Worm (Caenorhabditis elegans) whole organism, L4 larva: Measurements from ENCODE around the gene lpr-6.

Source experiments
- D1046.2 ChIP-seq: fragments of 200-800 bp; sonication (Bioruptor generic); IDR thresholded peaks from 2 replicates; pipeline ENCODE4 v1.3.6; 2022; ENCODE audit warnings: missing genetic modification characterization, missing compliant biosample characterization
- F44E2.7 ChIP-seq: fragments of 200-800 bp; sonication (Bioruptor generic); IDR thresholded peaks from 2 replicates; pipeline ENCODE4 v2.1.2; 2022; ENCODE audit warnings: missing genetic modification characterization, missing compliant biosample characterization
- T26A8.4 ChIP-seq: fragments of 200-800 bp; sonication (Bioruptor generic); IDR thresholded peaks from 2 replicates; pipeline ENCODE4 v1.3.6; 2022; ENCODE audit warnings: missing genetic modification characterization, missing compliant biosample characterization
- Y105C5A.15 ChIP-seq: fragments of 200-800 bp; sonication (Bioruptor generic); IDR thresholded peaks from 2 replicates; pipeline ENCODE4 v1.3.6; 2022; ENCODE audit warnings: missing genetic modification characterization, missing compliant biosample characterization
- ZK546.5 ChIP-seq, 2 experiments: sonication (generic microtip); optimal IDR thresholded peaks; 2 replicates each; lab custom pipeline; 2017; ENCODE audit warnings: missing biosample characterization in 2 of 2, missing genetic modification characterization in 2 of 2
- aha-1 ChIP-seq: fragments of 150-350 bp; peaks from one replicate; lab custom pipeline; 2014; ENCODE audit warnings: missing biosample characterization, missing genetic modification characterization
- ces-1 ChIP-seq: fragments of 150-350 bp; sonication (generic microtip); optimal IDR thresholded peaks from 4 replicates; lab custom pipeline; 2014; ENCODE audit warnings: missing biosample characterization, missing genetic modification reagents, missing genetic modification characterization
- daf-16 ChIP-seq, 3 experiments: sonication (generic microtip); optimal IDR thresholded peaks; 2 replicates each; lab custom pipeline; 2016 to 2017; ENCODE audit warnings: missing genetic modification characterization in 3 of 3, missing genetic modification reagents in 3 of 3, mild to moderate bottlenecking in 2 of 3, missing compliant biosample characterization in 2 of 3, missing biosample characterization in 1 of 3, moderate library complexity in 1 of 3
- daf-8 ChIP-seq: fragments of 200-800 bp; sonication (Bioruptor generic); IDR thresholded peaks from 2 replicates; pipeline ENCODE4 v1.3.6; 2022; ENCODE audit warnings: missing genetic modification characterization, missing compliant biosample characterization
- dmd-8 ChIP-seq: fragments of 200-800 bp; sonication (Bioruptor generic); IDR thresholded peaks from 2 replicates; pipeline ENCODE4 v1.3.6; 2022; ENCODE audit warnings: missing genetic modification characterization, missing compliant biosample characterization
- duxl-1 ChIP-seq: sonication (generic microtip); optimal IDR thresholded peaks from 2 replicates; lab custom pipeline; 2016; ENCODE audit warnings: mild to moderate bottlenecking, missing genetic modification characterization, moderate library complexity, missing compliant biosample characterization; ENCODE audit not compliant: poor library complexity
- dve-1 ChIP-seq: sonication (generic microtip); optimal IDR thresholded peaks from 2 replicates; lab custom pipeline; 2017; ENCODE audit warnings: antibody characterized with exemption, mild to moderate bottlenecking, missing genetic modification characterization, missing compliant biosample characterization; ENCODE audit not compliant: insufficient read depth
- egl-43 ChIP-seq: fragments of 200-800 bp; sonication (Bioruptor generic); IDR thresholded peaks from 2 replicates; pipeline ENCODE4 v1.3.6; 2022; ENCODE audit warnings: missing genetic modification reagents, missing genetic modification characterization, missing compliant biosample characterization
- hlh-11 ChIP-seq: fragments of 200-800 bp; sonication (Bioruptor generic); optimal IDR thresholded peaks from 2 replicates; lab custom pipeline; 2018; ENCODE audit warnings: mild to moderate bottlenecking, missing genetic modification characterization, missing compliant biosample characterization
- hlh-30 ChIP-seq: sonication (generic microtip); optimal IDR thresholded peaks from 2 replicates; lab custom pipeline; 2017; ENCODE audit warnings: antibody characterized with exemption, mild to moderate bottlenecking, missing genetic modification characterization, missing compliant biosample characterization; ENCODE audit not compliant: insufficient read depth
- lin-39 ChIP-seq: fragments of 150-350 bp; optimal IDR thresholded peaks from 2 replicates; lab custom pipeline; 2014; ENCODE audit warnings: missing biosample characterization, missing genetic modification reagents, missing genetic modification characterization
- mdl-1 ChIP-seq, 2 experiments: fragments of 150-350 bp in 1 of 2; sonication (generic microtip) in 1 of 2; optimal IDR thresholded peaks; 2 replicates each; lab custom pipeline; 2014 to 2017; ENCODE audit warnings: missing biosample characterization in 2 of 2, missing genetic modification characterization in 2 of 2
- mxl-3 ChIP-seq: fragments of 200-800 bp; sonication (Bioruptor generic); optimal IDR thresholded peaks from 2 replicates; lab custom pipeline; 2018; ENCODE audit warnings: mild to moderate bottlenecking, missing genetic modification characterization, missing compliant biosample characterization
- nhr-102 ChIP-seq: sonication (generic microtip); optimal IDR thresholded peaks from 2 replicates; lab custom pipeline; 2016; ENCODE audit warnings: mild to moderate bottlenecking, missing genetic modification characterization, moderate library complexity, missing compliant biosample characterization
- nhr-11 ChIP-seq: fragments of 150-350 bp; optimal IDR thresholded peaks from 2 replicates; lab custom pipeline; 2014; ENCODE audit warnings: missing biosample characterization, missing genetic modification characterization
- nhr-237 ChIP-seq: sonication (generic microtip); optimal IDR thresholded peaks from 2 replicates; lab custom pipeline; 2017; ENCODE audit warnings: missing biosample characterization, missing genetic modification characterization
- nhr-28 ChIP-seq: fragments of 150-350 bp; optimal IDR thresholded peaks from 2 replicates; lab custom pipeline; 2014; ENCODE audit warnings: missing biosample characterization, missing genetic modification characterization
- nhr-42 ChIP-seq: fragments of 200-800 bp; sonication (Bioruptor generic); IDR thresholded peaks from 2 replicates; pipeline ENCODE4 v1.3.6; 2022; ENCODE audit warnings: missing genetic modification characterization, missing compliant biosample characterization
- nhr-76 ChIP-seq: fragments of 150-350 bp; optimal IDR thresholded peaks from 2 replicates; lab custom pipeline; 2014; ENCODE audit warnings: missing biosample characterization, missing genetic modification characterization
- pha-4 ChIP-seq, 2 experiments: fragments of 150-350 bp in 1 of 2; fragments of 200-800 bp in 1 of 2; sonication (Bioruptor generic) in 1 of 2; IDR thresholded peaks in 1 of 2; optimal IDR thresholded peaks in 1 of 2; 2 replicates each; pipeline versions ENCODE4 v1.3.6 to Lab custom; 2014 to 2022; ENCODE audit warnings: missing genetic modification characterization in 2 of 2, missing genetic modification reagents in 2 of 2, missing biosample characterization in 1 of 2, missing compliant biosample characterization in 1 of 2
- sdz-12 ChIP-seq: fragments of 200-800 bp; sonication (Bioruptor generic); optimal IDR thresholded peaks from 2 replicates; lab custom pipeline; 2018; ENCODE audit warnings: mild to moderate bottlenecking, missing genetic modification characterization, missing compliant biosample characterization
- set-16 ChIP-seq: fragments of 200-800 bp; sonication (Bioruptor generic); IDR thresholded peaks from 2 replicates; pipeline ENCODE4 v1.3.6; 2022; ENCODE audit warnings: missing genetic modification reagents, missing genetic modification characterization, missing compliant biosample characterization
- skn-1 ChIP-seq: fragments of 150-350 bp; optimal IDR thresholded peaks from 2 replicates; lab custom pipeline; 2014; ENCODE audit warnings: missing biosample characterization, missing genetic modification characterization
- snpc-1.2 ChIP-seq: fragments of 200-800 bp; sonication (Bioruptor generic); IDR thresholded peaks from 2 replicates; pipeline ENCODE4 v1.3.6; 2022; ENCODE audit warnings: missing genetic modification reagents, missing genetic modification characterization, missing compliant biosample characterization
- snpc-4 ChIP-seq: fragments of 150-350 bp; optimal IDR thresholded peaks from 2 replicates; lab custom pipeline; 2014; ENCODE audit warnings: missing biosample characterization, missing genetic modification characterization
- unc-130 ChIP-seq: sonication (generic microtip); optimal IDR thresholded peaks from 2 replicates; lab custom pipeline; 2016; ENCODE audit warnings: missing genetic modification reagents, missing genetic modification characterization, missing compliant biosample characterization
- unc-62 ChIP-seq, 3 experiments: fragments of 150-350 bp in 1 of 3; sonication (generic microtip); optimal IDR thresholded peaks in 2 of 3; peaks in 1 of 3; 1 replicate in 1 of 3; 2 replicates in 2 of 3; lab custom pipeline; 2014 to 2017; ENCODE audit warnings: missing biosample characterization in 3 of 3, missing genetic modification characterization in 3 of 3, missing genetic modification reagents in 3 of 3, missing genotype in 1 of 3
- zag-1 ChIP-seq: fragments of 150-350 bp; optimal IDR thresholded peaks from 2 replicates; lab custom pipeline; 2014; ENCODE audit warnings: missing biosample characterization, missing genetic modification characterization
- zfp-3 ChIP-seq: fragments of 200-800 bp; sonication (Bioruptor generic); conservative IDR thresholded peaks from 2 replicates; pipeline ENCODE4 v1.3.6; 2022; ENCODE audit warnings: missing genetic modification reagents, missing genetic modification characterization, missing compliant biosample characterization
- zip-2 ChIP-seq: fragments of 150-350 bp; optimal IDR thresholded peaks from 2 replicates; lab custom pipeline; 2014; ENCODE audit warnings: missing biosample characterization, missing genetic modification characterization
- ztf-11 ChIP-seq: fragments of 150-350 bp; optimal IDR thresholded peaks from 2 replicates; lab custom pipeline; 2014; ENCODE audit warnings: missing biosample characterization, missing genetic modification characterization
- ztf-7 ChIP-seq: fragments of 150-350 bp; optimal IDR thresholded peaks from 2 replicates; lab custom pipeline; 2014; ENCODE audit warnings: missing biosample characterization, missing genetic modification characterization

The lpr-6 gene

ce11 chrX:11012337-11012736, 47.5 kb upstream of the lpr-6 start, which contains the start of gene F58A3.3:
F58A3.3 (plus strand) TSS chrX:11012637.
- TF ChIP-seq zag-1 (tag; lab: Kevin White, UChicago) (no peak), unc-62 (GFP tag; optimal IDR thresholded peaks at IDR 0.05 in 1 of 2; lab: Kevin White, UChicago) (no peak), unc-62 (tag; optimal IDR thresholded peaks at IDR 0.05; lab: Kevin White, UChicago) (no peak), nhr-102 (tag; lab: Kevin White, UChicago) (no peak), D1046.2 (no peak), dmd-8 (GFP tag; lab: Robert Waterston, UW) (no peak), zfp-3 (no peak), duxl-1 (tag; lab: Kevin White, UChicago) (no peak)

DNA sequence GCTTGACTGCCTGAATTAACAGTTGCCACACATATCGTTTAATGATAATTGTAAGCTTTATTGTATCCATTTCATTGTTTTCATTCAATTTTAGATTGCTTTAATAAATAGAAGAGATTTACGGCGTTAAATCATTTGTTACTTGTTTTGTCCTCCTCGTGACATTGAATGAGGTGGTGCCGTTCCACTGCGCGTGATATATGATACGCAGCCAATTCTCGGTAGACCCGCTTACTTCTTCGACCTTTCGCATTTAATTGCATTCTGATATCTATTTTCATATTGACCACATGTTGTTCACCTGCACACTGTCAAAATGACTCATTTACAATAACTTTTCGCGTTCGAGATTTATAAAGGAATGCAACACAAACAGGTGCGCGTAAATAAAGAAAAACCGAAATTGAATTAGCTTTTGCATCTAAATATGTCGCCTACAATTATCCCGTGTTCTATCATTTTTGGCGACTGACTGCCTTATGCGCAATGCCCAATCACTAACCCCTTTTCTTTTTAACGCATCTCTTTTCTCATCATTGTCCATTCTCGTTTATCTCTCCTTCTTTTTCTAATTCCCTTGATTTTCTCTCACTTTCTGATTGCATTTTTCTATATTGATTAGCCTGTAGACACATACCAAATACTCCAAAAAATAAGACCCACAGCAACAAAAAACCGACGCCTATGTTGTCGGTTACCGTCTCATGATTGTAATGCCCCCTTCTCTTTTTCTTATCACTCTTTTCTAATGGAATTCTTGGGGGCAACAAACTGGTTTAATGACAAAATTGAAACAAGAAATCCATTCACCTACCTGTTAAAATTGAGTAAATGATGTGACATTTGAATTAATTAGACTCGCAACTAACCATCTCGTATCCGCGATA, 45.2 kb upstream of the lpr-6 start:
- no peak for TF ChIP-seq T26A8.4 (GFP tag; lab: Robert Waterston, UW)
- no peak for TF ChIP-seq lin-39 (tag; lab: Kevin White, UChicago)
- TF ChIP-seq snpc-4 (tag; lab: Kevin White, UChicago), result no peak
- peak; percentile 49 for TF ChIP-seq nhr-28 (tag; lab: Kevin White, UChicago)
- no peak for TF ChIP-seq egl-43 (GFP tag; lab: Robert Waterston, UW)
- TF ChIP-seq pha-4 (GFP tag; IDR thresholded peaks at IDR 0.05; lab: Robert Waterston, UW), result no peak
- no peak for TF ChIP-seq pha-4 (tag; optimal IDR thresholded peaks at IDR 0.05; lab: Kevin White, UChicago)
- no peak for TF ChIP-seq F44E2.7 (GFP tag; lab: Robert Waterston, UW)
- no peak for TF ChIP-seq ztf-7
- TF ChIP-seq zag-1 (tag; lab: Kevin White, UChicago), result no peak
- peak; percentile 47 for TF ChIP-seq hlh-30
- no peak for TF ChIP-seq unc-130 (GFP tag; lab: Kevin White, UChicago)
- no peak for TF ChIP-seq ces-1 (GFP tag; lab: Kevin White, UChicago)
- TF ChIP-seq nhr-42 (GFP tag; lab: Robert Waterston, UW), result no peak
- TF ChIP-seq ztf-11, result no peak
- no peak for TF ChIP-seq nhr-76 (tag; lab: Kevin White, UChicago)
- TF ChIP-seq snpc-1.2 (GFP tag; lab: Robert Waterston, UW), result no peak
- TF ChIP-seq daf-16 (GFP tag; optimal IDR thresholded peaks at IDR 0.05; lab: Kevin White, UChicago), result no peak
- TF ChIP-seq daf-16 (tag; optimal IDR thresholded peaks at IDR 0.05; lab: Kevin White, UChicago), result no peak
- TF ChIP-seq sdz-12, result no peak
- peak; percentile 41 for TF ChIP-seq aha-1 (tag; lab: Kevin White, UChicago)
- no peak for TF ChIP-seq D1046.2
- no peak for TF ChIP-seq set-16 (GFP tag; lab: Robert Waterston, UW)
- peak; percentile 48 for TF ChIP-seq mxl-3 (GFP tag; lab: Kevin White, UChicago)
- peak in 1 of 2 experiments; percentile 91 for TF ChIP-seq unc-62 (GFP tag; optimal IDR thresholded peaks at IDR 0.05 in 1 of 2; lab: Kevin White, UChicago)
- no peak for TF ChIP-seq unc-62 (tag; optimal IDR thresholded peaks at IDR 0.05; lab: Kevin White, UChicago)
- peak; percentile 42 for TF ChIP-seq hlh-11 (tag; lab: Kevin White, UChicago)
- TF ChIP-seq nhr-11 (tag; lab: Kevin White, UChicago), result no peak
- no peak for TF ChIP-seq Y105C5A.15 (GFP tag; lab: Robert Waterston, UW)
- no peak for TF ChIP-seq mdl-1 (tag; optimal IDR thresholded peaks at IDR 0.05; lab: Kevin White, UChicago)
- no peak for TF ChIP-seq zip-2 (tag; lab: Kevin White, UChicago)
- no peak for TF ChIP-seq skn-1 (tag; lab: Kevin White, UChicago)
- no peak for TF ChIP-seq daf-8
- no peak for TF ChIP-seq ZK546.5 (tag; optimal IDR thresholded peaks at IDR 0.05; lab: Kevin White, UChicago)
- TF ChIP-seq dve-1 (tag; lab: Kevin White, UChicago), result no peak
- no peak for TF ChIP-seq nhr-237
